Worm (Caenorhabditis elegans): ENCODE results near the gene fbxa-85.
"Not testable (repeated sequence)": the region's sequence is repeated elsewhere in the genome, so short reads cannot be mapped to it uniquely, and the experiment has no call there.

The fbxa-85 gene

DNA sequence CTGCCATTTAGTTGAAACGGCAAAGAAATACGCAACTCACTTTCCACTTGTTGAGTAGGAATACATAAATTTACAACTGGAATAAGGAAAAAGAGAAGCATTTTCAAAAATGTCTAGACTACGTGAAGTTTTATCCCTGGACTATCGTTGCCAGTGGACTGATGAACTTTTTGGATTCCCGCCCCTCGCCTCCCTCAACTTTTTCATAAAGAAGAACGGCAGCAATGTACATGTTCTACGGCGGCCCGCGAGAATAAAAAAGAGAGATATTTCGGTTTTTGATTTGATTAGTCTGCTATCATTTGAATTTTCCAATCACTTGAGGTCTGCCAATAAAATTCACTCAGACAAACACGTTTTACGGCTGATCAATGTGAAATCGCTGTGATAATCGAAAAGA lies 10.1 kb upstream of the fbxa-85 start, which contains the start of gene clec-243:
TSS of gene clec-243 (minus strand) at position 101 of the 400 bp plus-strand sequence.
- no peak for TF ChIP-seq ZK546.5 (tag; optimal IDR thresholded peaks at IDR 0.05)
- TF ChIP-seq elt-3 (tag; optimal IDR thresholded peaks at IDR 0.05): no peak
- no peak for TF ChIP-seq nhr-67 (tag; optimal IDR thresholded peaks at IDR 0.05)
- TF ChIP-seq nhr-25 (tag; optimal IDR thresholded peaks at IDR 0.05): no peak
- TF ChIP-seq fkh-2 (tag; optimal IDR thresholded peaks at IDR 0.05): no peak
- no peak for TF ChIP-seq daf-12 (tag; optimal IDR thresholded peaks at IDR 0.05)
- no peak for TF ChIP-seq elt-1 (tag; optimal IDR thresholded peaks at IDR 0.05)
- TF ChIP-seq ztf-4 (tag; optimal IDR thresholded peaks at IDR 0.05): no peak
- TF ChIP-seq ceh-82 (tag; optimal IDR thresholded peaks at IDR 0.05): no peak
- no peak for TF ChIP-seq unc-62 (GFP tag; optimal IDR thresholded peaks at IDR 0.05)
- TF ChIP-seq ama-1 (optimal IDR thresholded peaks at IDR 0.05): no peak
- TF ChIP-seq hmg-11 (tag; optimal IDR thresholded peaks at IDR 0.05): no peak
- TF ChIP-seq unc-39 (tag; optimal IDR thresholded peaks at IDR 0.05): no peak
- TF ChIP-seq nhr-28 (tag; optimal IDR thresholded peaks at IDR 0.05): no peak
- TF ChIP-seq tbx-2 (tag; optimal IDR thresholded peaks at IDR 0.05): no peak
- no peak for TF ChIP-seq fos-1 (tag; optimal IDR thresholded peaks at IDR 0.05)
- no peak for TF ChIP-seq egl-5 (tag; optimal IDR thresholded peaks at IDR 0.05)
- TF ChIP-seq nfya-1 (tag; optimal IDR thresholded peaks at IDR 0.05; ENCODE audit: insufficient read depth): no peak

DNA sequence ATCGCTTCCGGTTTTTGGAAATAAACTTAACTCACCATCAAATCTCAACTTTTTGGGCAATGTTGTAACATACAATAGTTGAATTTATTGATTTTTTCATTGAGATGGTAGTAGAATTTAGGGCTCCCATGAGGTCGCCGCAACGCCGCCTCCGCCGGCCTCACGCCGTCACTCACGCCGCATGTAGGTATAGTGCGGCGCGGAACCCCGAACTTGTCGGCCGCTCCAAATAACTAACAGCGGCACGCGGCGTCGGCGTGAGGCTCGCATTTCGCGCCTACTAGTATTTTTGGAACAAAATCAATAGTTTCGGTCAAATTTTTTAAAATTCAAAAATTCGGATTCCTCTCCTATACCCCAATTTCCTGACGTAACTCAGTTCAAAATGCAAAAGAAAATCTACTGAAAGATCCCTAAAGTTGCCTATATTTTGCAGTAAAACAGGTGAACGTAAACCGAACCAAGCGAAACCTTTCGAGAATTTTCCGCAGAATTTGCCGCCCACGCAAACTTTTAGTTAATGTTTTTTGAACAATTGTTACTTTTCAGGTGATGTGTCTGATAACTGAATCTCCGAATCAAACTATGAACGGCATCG lies 7.5 kb upstream of the fbxa-85 start, which contains the start of gene Y61B8A.6:
TSS of gene Y61B8A.6 (plus strand) at position 548 of the 598 bp plus-strand sequence.
- TF ChIP-seq ceh-28 (tag; optimal IDR thresholded peaks at IDR 0.05) (no peak), zag-1 (tag; optimal IDR thresholded peaks at IDR 0.05) (no peak), mdl-1 (tag; optimal IDR thresholded peaks at IDR 0.05) (no peak), lin-39 (tag; optimal IDR thresholded peaks at IDR 0.05) (no peak), snpc-4 (tag; optimal IDR thresholded peaks at IDR 0.05) (no peak), egl-5 (tag; optimal IDR thresholded peaks at IDR 0.05) (no peak), nhr-43 (tag; optimal IDR thresholded peaks at IDR 0.05; ENCODE audit: poor library complexity, severe bottlenecking) (no peak), nfya-1 (tag; optimal IDR thresholded peaks at IDR 0.05; ENCODE audit: insufficient read depth) (no peak), fkh-10 (GFP tag; optimal IDR thresholded peaks at IDR 0.05) (no peak)

DNA sequence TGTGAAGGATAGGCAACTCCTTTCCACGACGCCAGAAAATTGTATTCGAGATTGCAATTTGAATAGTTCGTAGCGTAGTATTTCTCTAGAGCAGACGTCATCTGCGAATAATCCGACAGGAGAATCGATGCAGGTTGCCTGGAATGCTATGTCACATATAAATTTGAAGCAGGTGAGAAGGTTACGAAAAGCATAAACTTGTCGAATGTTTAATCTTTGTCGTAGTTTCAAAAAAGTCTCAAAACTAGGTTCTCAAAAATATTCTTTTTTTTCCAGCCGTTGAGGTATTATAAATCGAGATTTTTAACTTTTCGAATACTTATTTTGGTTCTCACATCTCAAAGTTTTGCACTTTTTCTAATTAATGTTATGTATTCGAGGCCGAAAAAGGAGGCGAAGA lies 3.9 kb upstream of the fbxa-85 start, which contains the start of gene srh-116:
TSS of gene srh-116 (minus strand) at position 101 of the 400 bp plus-strand sequence.
- not testable (repeated sequence) for TF ChIP-seq ztf-11, ceh-16, pha-4 (tag; optimal IDR thresholded peaks at IDR 0.05)

- no peak for TF ChIP-seq ceh-16 (tag; optimal IDR thresholded peaks at IDR 0.05)
- no peak for TF ChIP-seq ama-1 (optimal IDR thresholded peaks at IDR 0.05)
- TF ChIP-seq unc-39 (tag; optimal IDR thresholded peaks at IDR 0.05): no peak
- TF ChIP-seq fkh-2 (tag; optimal IDR thresholded peaks at IDR 0.05): no peak
- no peak for TF ChIP-seq lsy-12 (tag; optimal IDR thresholded peaks at IDR 0.05)
- no peak for TF ChIP-seq mml-1 (tag; optimal IDR thresholded peaks at IDR 0.05)
- TF ChIP-seq zag-1 (tag; optimal IDR thresholded peaks at IDR 0.05): no peak
Observed at ce11 chrV:17255454-17255853, 3.5 kb upstream of the fbxa-85 start, which contains the start of gene srh-115. Gene srh-115 (plus strand): TSS chrV:17255754.

DNA sequence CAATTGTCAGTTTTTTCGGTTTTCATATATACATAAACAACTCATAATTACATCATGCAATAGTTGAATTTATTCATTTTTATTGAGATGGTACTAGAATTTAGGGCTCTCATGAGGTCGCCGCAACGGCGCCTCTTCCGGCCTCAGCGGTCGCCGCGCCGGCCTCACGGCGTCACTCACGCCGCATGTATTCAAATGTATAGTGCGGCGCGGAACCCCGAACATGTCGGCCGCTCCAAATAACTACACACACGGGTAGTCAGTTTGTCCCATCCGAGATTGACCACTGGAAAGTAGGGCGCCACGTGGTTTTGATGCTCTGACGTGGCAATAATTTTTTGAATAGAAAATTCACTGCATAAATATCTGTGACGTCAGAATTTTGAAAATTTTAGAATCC lies 1.3 kb upstream of the fbxa-85 start:
- TF ChIP-seq egl-27 (tag; optimal IDR thresholded peaks at IDR 0.05) (no peak), nhr-28 (tag; optimal IDR thresholded peaks at IDR 0.05) (no peak), fkh-10 (GFP tag; optimal IDR thresholded peaks at IDR 0.05) (no peak), lsy-12 (tag; optimal IDR thresholded peaks at IDR 0.05) (no peak), fos-1 (tag; optimal IDR thresholded peaks at IDR 0.05) (no peak)

ce11 chrV:17258244-17258643 lies 724 bp upstream of the fbxa-85 start:
- TF ChIP-seq elt-2 (tag; optimal IDR thresholded peaks at IDR 0.05): peak; percentile 50
- peak; percentile 72 for TF ChIP-seq skn-1 (tag; optimal IDR thresholded peaks at IDR 0.05)
- TF ChIP-seq pqm-1 (tag; optimal IDR thresholded peaks at IDR 0.05): peak; percentile 14
- no peak for TF ChIP-seq nhr-77 (tag; optimal IDR thresholded peaks at IDR 0.05)
